Fruit fly (Drosophila melanogaster): ENCODE measurements around the gene CG9701.

The CG9701 gene

dm6 chr3L:16782218-16782763 lies 48.9 kb downstream of the CG9701 start (continued):
- TF ChIP-seq Med (GFP tag) (peak; percentile 94), nerfin-2 (GFP tag; IDR thresholded peaks at IDR 0.05; ENCODE audit: partially characterized antibody) (no peak), Abd-B (GFP tag; optimal IDR thresholded peaks at IDR 0.05) (peak; percentile 54), kah (GFP tag; optimal IDR thresholded peaks at IDR 0.05) (peak; percentile 14), gro (GFP tag; optimal IDR thresholded peaks at IDR 0.05) (peak; percentile 10), CG10431 (GFP tag; optimal IDR thresholded peaks at IDR 0.05) (no peak), Atf3 (GFP tag; optimal IDR thresholded peaks at IDR 0.05) (peak; percentile 25), vvl (GFP tag; IDR thresholded peaks at IDR 0.05) (peak; percentile 87), CG6254 (GFP tag; optimal IDR thresholded peaks at IDR 0.05) (peak; percentile 64), CG16813 (GFP tag; IDR thresholded peaks at IDR 0.05; ENCODE audit: partially characterized antibody) (no peak), CG30431 (GFP tag; optimal IDR thresholded peaks at IDR 0.05) (peak; percentile 57), CG17912 (GFP tag; optimal IDR thresholded peaks at IDR 0.05) (no peak), CG3407 (GFP tag; optimal IDR thresholded peaks at IDR 0.05) (no peak), CG15011 (GFP tag; optimal IDR thresholded peaks at IDR 0.05) (no peak), CG9609 (GFP tag; optimal IDR thresholded peaks at IDR 0.05) (peak; percentile 36), PHDP (tag; optimal IDR thresholded peaks at IDR 0.05) (no peak), CG15073 (GFP tag; optimal IDR thresholded peaks at IDR 0.05) (no peak), Ravus (GFP tag; IDR thresholded peaks at IDR 0.05) (peak; percentile 8; the same call in 1 of the 2 replicates), CG31365 (tag; optimal IDR thresholded peaks at IDR 0.05) (peak; percentile 26), Aef1 (GFP tag; IDR thresholded peaks at IDR 0.05) (peak; percentile 55), CG5245 (GFP tag; optimal IDR thresholded peaks at IDR 0.05) (peak; percentile 70), CG8944 (GFP tag; optimal IDR thresholded peaks at IDR 0.05) (peak; percentile 44), MESR4 (GFP tag; optimal IDR thresholded peaks at IDR 0.05) (no peak), salm (tag; optimal IDR thresholded peaks at IDR 0.05) (peak; percentile 61), bcd (GFP tag; optimal IDR thresholded peaks at IDR 0.05) (peak; percentile 75), ewg (GFP tag; optimal IDR thresholded peaks at IDR 0.05) (peak; percentile 62), chinmo (GFP tag; IDR thresholded peaks at IDR 0.05; ENCODE audit: partially characterized antibody) (no peak), Usf (GFP tag; optimal IDR thresholded peaks at IDR 0.05) (no peak), CG18476 (GFP tag; optimal IDR thresholded peaks at IDR 0.05) (peak; percentile 54), CG14860 (GFP tag; IDR thresholded peaks at IDR 0.05; ENCODE audit: partially characterized antibody) (no peak), CG12769 (tag; optimal IDR thresholded peaks at IDR 0.05) (no peak), ems (GFP tag; optimal IDR thresholded peaks at IDR 0.05) (peak; percentile 58), CG9876 (GFP tag; optimal IDR thresholded peaks at IDR 0.05) (no peak), CG17568 (GFP tag; optimal IDR thresholded peaks at IDR 0.05) (no peak), gfzf (GFP tag; optimal IDR thresholded peaks at IDR 0.05) (no peak), CG15601 (tag; optimal IDR thresholded peaks at IDR 0.05) (peak; percentile 56), NC2β (GFP tag; optimal IDR thresholded peaks at IDR 0.05) (peak; percentile 67), CG10462 (GFP tag; optimal IDR thresholded peaks at IDR 0.05) (peak; percentile 35), Hsf (GFP tag; optimal IDR thresholded peaks at IDR 0.05) (peak; percentile 74), trh (GFP tag; optimal IDR thresholded peaks at IDR 0.05) (no peak), Dek (tag; optimal IDR thresholded peaks at IDR 0.05) (peak; percentile 54), CG9727 (GFP tag; optimal IDR thresholded peaks at IDR 0.05) (peak; percentile 80), CG2116 (GFP tag; optimal IDR thresholded peaks at IDR 0.05) (peak; percentile 40), cg (GFP tag; optimal IDR thresholded peaks at IDR 0.05) (no peak), Ptx1 (GFP tag; IDR thresholded peaks at IDR 0.05) (peak; percentile 80), CG17186 (GFP tag; optimal IDR thresholded peaks at IDR 0.05) (no peak), eyg (GFP tag; optimal IDR thresholded peaks at IDR 0.05) (peak; percentile 24), CG3838 (GFP tag; optimal IDR thresholded peaks at IDR 0.05) (peak; percentile 18), CG9797 (GFP tag; optimal IDR thresholded peaks at IDR 0.05) (no peak), hth (optimal IDR thresholded peaks at IDR 0.05) (no peak)
